Worm (Caenorhabditis elegans) whole organism, mixed stage, embryonic: Measurements from ENCODE around the gene F43G6.4.

Experiments
- hlh-1 ChIP-seq: fragments of 150-350 bp; optimal IDR thresholded peaks from 2 replicates; lab custom pipeline; 2014; ENCODE audit warnings: missing biosample characterization, missing genetic modification reagents, missing genetic modification characterization
- lin-13 ChIP-seq: fragments of 150-350 bp; optimal IDR thresholded peaks from 2 replicates; lab custom pipeline; 2014; ENCODE audit warnings: missing biosample characterization, missing genetic modification characterization
- lsy-2 ChIP-seq: fragments of 150-350 bp; optimal IDR thresholded peaks from 2 replicates; lab custom pipeline; 2014; ENCODE audit warnings: missing biosample characterization, missing genetic modification characterization
- unc-62 ChIP-seq: fragments of 150-350 bp; optimal IDR thresholded peaks from 2 replicates; lab custom pipeline; 2014; ENCODE audit warnings: missing biosample characterization, missing genetic modification reagents, missing genetic modification characterization

ce11 chrII:11842317-11842716 is 51.8 kb downstream of the F43G6.4 start, which contains the start of gene T27D12.1:
- no peak for TF ChIP-seq unc-62 (GFP tag; lab: Kevin White, UChicago)
- no peak for TF ChIP-seq hlh-1 (tag; lab: Kevin White, UChicago)
- TF ChIP-seq lsy-2 (tag; lab: Kevin White, UChicago): no peak
- no peak for TF ChIP-seq lin-13 (tag; lab: Kevin White, UChicago)
